Fruit fly (Drosophila melanogaster): ENCODE results near the gene mtgo.

The mtgo gene

DNA sequence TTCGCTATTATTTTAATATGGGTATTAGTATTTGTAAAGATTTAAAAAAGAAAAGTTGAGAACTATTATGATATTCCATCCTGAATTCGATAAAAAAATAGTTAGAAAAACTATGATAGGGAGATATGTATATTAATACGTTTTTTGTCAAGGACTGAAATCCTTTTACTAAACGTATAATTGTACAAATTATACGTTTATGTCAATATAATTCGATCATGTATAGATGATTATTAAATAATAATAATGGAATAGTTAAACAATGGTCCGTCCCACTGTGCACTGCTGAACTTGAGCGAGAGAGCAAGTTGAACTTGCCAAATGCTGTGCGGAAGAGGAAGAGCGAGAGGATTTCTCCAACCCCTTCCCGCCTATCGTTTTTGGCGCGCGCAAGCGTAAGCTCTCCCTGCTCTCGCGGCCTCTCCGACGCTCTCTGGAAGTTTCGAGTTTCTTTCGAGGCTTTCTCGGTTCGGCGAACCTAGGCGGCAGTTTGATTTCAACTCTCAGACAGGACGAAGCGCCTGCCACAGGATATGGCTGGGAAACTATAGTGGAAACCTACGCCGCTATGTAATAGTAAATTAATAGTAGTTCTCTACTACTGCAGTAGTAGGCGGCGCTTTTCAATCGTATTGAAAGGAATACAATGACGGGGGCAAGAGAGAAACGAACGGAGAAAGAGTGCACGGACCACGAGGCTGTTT, 140.2 kb downstream of the mtgo start (continued):
- TF ChIP-seq CG9215 (GFP tag; IDR thresholded peaks at IDR 0.05) = no peak
- peak; percentile 33 for TF ChIP-seq CG17359 (tag; optimal IDR thresholded peaks at IDR 0.05)
- peak; percentile 52 for TF ChIP-seq bcd (GFP tag; optimal IDR thresholded peaks at IDR 0.05)
- peak; percentile 2 for TF ChIP-seq CG2116 (GFP tag; optimal IDR thresholded peaks at IDR 0.05)
- TF ChIP-seq CG9609 (GFP tag; optimal IDR thresholded peaks at IDR 0.05) = no peak
- TF ChIP-seq ftz-f1 (GFP tag; optimal IDR thresholded peaks at IDR 0.05) = no peak
- TF ChIP-seq tap (tag; optimal IDR thresholded peaks at IDR 0.05) = no peak
- no peak for TF ChIP-seq CG16813 (GFP tag; IDR thresholded peaks at IDR 0.05; ENCODE audit: partially characterized antibody)
- peak; percentile 47 for TF ChIP-seq CG9727 (GFP tag; optimal IDR thresholded peaks at IDR 0.05)
- no peak for TF ChIP-seq pho (GFP tag; optimal IDR thresholded peaks at IDR 0.05)
- TF ChIP-seq salm (tag; optimal IDR thresholded peaks at IDR 0.05) = peak; percentile 20
- TF ChIP-seq gcm (GFP tag; optimal IDR thresholded peaks at IDR 0.05) = peak; percentile 55
- TF ChIP-seq dmrt99B (tag; optimal IDR thresholded peaks at IDR 0.05) = peak; percentile 80
- 0 out of 2 replicates have a peak, but pooled peaks have one; percentile 4 for TF ChIP-seq CG32772 (GFP tag; IDR thresholded peaks at IDR 0.05)
- TF ChIP-seq danr (GFP tag; IDR thresholded peaks at IDR 0.05) = 0 out of 2 replicates have a peak, but pooled peaks have one; percentile 5
- TF ChIP-seq crol (GFP tag; IDR thresholded peaks at IDR 0.05) = peak; percentile 72
- TF ChIP-seq Hr51 (GFP tag; optimal IDR thresholded peaks at IDR 0.05) = peak in 1 of 2 experiments; percentile 85
- TF ChIP-seq lab (GFP tag; optimal IDR thresholded peaks at IDR 0.05) = peak; percentile 71
- peak; percentile 36 for TF ChIP-seq CG2875 (GFP tag; optimal IDR thresholded peaks at IDR 0.05)
- TF ChIP-seq abd-A (tag; optimal IDR thresholded peaks at IDR 0.05) = peak; percentile 83
- TF ChIP-seq CG6254 (GFP tag; optimal IDR thresholded peaks at IDR 0.05) = peak; percentile 33
- TF ChIP-seq fd3F (GFP tag; optimal IDR thresholded peaks at IDR 0.05) = peak; percentile 56
- no peak for TF ChIP-seq NK7.1 (GFP tag; optimal IDR thresholded peaks at IDR 0.05)
- peak; percentile 4 for TF ChIP-seq MTF-1 (GFP tag; optimal IDR thresholded peaks at IDR 0.05; ENCODE audit: borderline replicate concordance)
- peak; percentile 80 for TF ChIP-seq CG7556 (GFP tag; optimal IDR thresholded peaks at IDR 0.05)
- TF ChIP-seq dpn (GFP tag; optimal IDR thresholded peaks at IDR 0.05) = peak in 1 of 2 experiments; percentile 10
- TF ChIP-seq Hsf (GFP tag; optimal IDR thresholded peaks at IDR 0.05) = no peak
- TF ChIP-seq CG15269 (tag; optimal IDR thresholded peaks at IDR 0.05) = peak; percentile 77
- TF ChIP-seq stc (GFP tag; IDR thresholded peaks at IDR 0.05) = no peak
- peak; percentile 40 for TF ChIP-seq CG8388 (GFP tag; optimal IDR thresholded peaks at IDR 0.05)
- no peak for TF ChIP-seq prd (optimal IDR thresholded peaks at IDR 0.05)
- TF ChIP-seq prd (GFP tag; IDR thresholded peaks at IDR 0.05) = 0 out of 3 replicates have a peak, but pooled peaks have one; percentile 24
- peak; percentile 15 for TF ChIP-seq CG5245 (GFP tag; optimal IDR thresholded peaks at IDR 0.05)
- peak; percentile 45 for TF ChIP-seq E2f1 (GFP tag; IDR thresholded peaks at IDR 0.05)
- no peak for TF ChIP-seq Bteb2 (GFP tag; optimal IDR thresholded peaks at IDR 0.05)
- peak; percentile 1 for TF ChIP-seq zen (tag; optimal IDR thresholded peaks at IDR 0.05)
- TF ChIP-seq Drgx (GFP tag; IDR thresholded peaks at IDR 0.05) = peak; percentile 26
- no peak for TF ChIP-seq CG34422 (GFP tag; IDR thresholded peaks at IDR 0.05)
- TF ChIP-seq CG6854 (GFP tag; optimal IDR thresholded peaks at IDR 0.05) = peak; percentile 34
- peak; percentile 8 for TF ChIP-seq CG1602 (GFP tag; optimal IDR thresholded peaks at IDR 0.05)
- peak; percentile 8 for TF ChIP-seq CG12219 (GFP tag; optimal IDR thresholded peaks at IDR 0.05)
- peak; percentile 46 for TF ChIP-seq CG6683 (GFP tag; optimal IDR thresholded peaks at IDR 0.05)
- no peak for TF ChIP-seq CG14965 (GFP tag; optimal IDR thresholded peaks at IDR 0.05; ENCODE audit: borderline replicate concordance)
- TF ChIP-seq kah (GFP tag; optimal IDR thresholded peaks at IDR 0.05) = peak; percentile 47
- TF ChIP-seq HLHmδ (GFP tag; optimal IDR thresholded peaks at IDR 0.05) = no peak
- TF ChIP-seq Oli (tag; optimal IDR thresholded peaks at IDR 0.05) = peak; percentile 66
- peak; percentile 61 for TF ChIP-seq bsh (GFP tag; optimal IDR thresholded peaks at IDR 0.05)
- peak; percentile 39 for TF ChIP-seq sisA (GFP tag; IDR thresholded peaks at IDR 0.05)

All from whole organism, embryonic.